Fruit fly (Drosophila melanogaster) whole organism, prepupa: Measurements from ENCODE around the gene srl.

Experiments used
- CG10669 ChIP-seq: fragments of 200-800 bp; sonication (Bioruptor generic); optimal IDR thresholded peaks from 3 replicates; lab custom pipeline; 2018; ENCODE audit warnings: missing biosample characterization, mild to moderate bottlenecking, missing genetic modification characterization, moderate library complexity
- CG16779 ChIP-seq: fragments of 200-800 bp; sonication (Bioruptor generic); optimal IDR thresholded peaks from 3 replicates; lab custom pipeline; 2017; ENCODE audit warnings: missing biosample characterization, mild to moderate bottlenecking, missing genetic modification characterization
- CG3032 ChIP-seq: fragments of 200-800 bp; optimal IDR thresholded peaks from 2 replicates; lab custom pipeline; 2019; ENCODE audit warnings: missing biosample characterization, mild to moderate bottlenecking, missing genetic modification characterization, moderate library complexity
- CG3919 ChIP-seq: fragments of 200-800 bp; sonication (Bioruptor generic); optimal IDR thresholded peaks from 3 replicates; lab custom pipeline; 2016; ENCODE audit warnings: missing biosample characterization, missing genetic modification characterization
- CG6854 ChIP-seq: fragments of 200-800 bp; sonication (Bioruptor generic); optimal IDR thresholded peaks from 2 replicates; lab custom pipeline; 2017; ENCODE audit warnings: missing biosample characterization, mild to moderate bottlenecking, missing genetic modification characterization
- Hr39 ChIP-seq: fragments of 200-800 bp; sonication (Bioruptor generic); optimal IDR thresholded peaks from 2 replicates; lab custom pipeline; 2016; ENCODE audit warnings: missing biosample characterization, missing genetic modification characterization
- Hr4 ChIP-seq: fragments of 200-800 bp; sonication (Bioruptor generic); optimal IDR thresholded peaks from 3 replicates; lab custom pipeline; 2016; ENCODE audit warnings: missing biosample characterization, missing genetic modification characterization
- OdsH ChIP-seq: fragments of 200-800 bp; sonication (Bioruptor generic); optimal IDR thresholded peaks from 3 replicates; lab custom pipeline; 2016; ENCODE audit warnings: missing biosample characterization, missing genetic modification characterization
- Sox102F ChIP-seq: fragments of 200-800 bp; sonication (Bioruptor generic); optimal IDR thresholded peaks from 2 replicates; lab custom pipeline; 2016; ENCODE audit warnings: missing biosample characterization, mild to moderate bottlenecking, missing genetic modification characterization
- acj6 ChIP-seq: fragments of 200-800 bp; sonication (Bioruptor generic); optimal IDR thresholded peaks from 3 replicates; lab custom pipeline; 2016; ENCODE audit warnings: missing biosample characterization, missing genetic modification characterization
- cyc ChIP-seq: fragments of 200-800 bp; sonication (Bioruptor generic); optimal IDR thresholded peaks from 3 replicates; lab custom pipeline; 2016; ENCODE audit warnings: missing biosample characterization, missing genetic modification characterization
- dac ChIP-seq: fragments of 200-800 bp; sonication (Bioruptor generic); optimal IDR thresholded peaks from 2 replicates; lab custom pipeline; 2017; ENCODE audit warnings: missing biosample characterization, mild to moderate bottlenecking, missing genetic modification characterization
- dsx ChIP-seq: fragments of 200-800 bp; optimal IDR thresholded peaks from 3 replicates; lab custom pipeline; 2019; ENCODE audit warnings: missing biosample characterization, mild to moderate bottlenecking, missing genetic modification characterization, moderate library complexity; ENCODE audit not compliant: poor library complexity, severe bottlenecking
- pdm3 ChIP-seq: fragments of 200-800 bp; sonication (Bioruptor generic); optimal IDR thresholded peaks from 3 replicates; lab custom pipeline; 2016; ENCODE audit warnings: missing biosample characterization, missing genetic modification characterization

- no peak for TF ChIP-seq CG16779
- TF ChIP-seq dac = no peak
- no peak for TF ChIP-seq cyc (GFP tag; lab: Kevin White, UChicago)
- TF ChIP-seq acj6 = no peak
- TF ChIP-seq pdm3 (GFP tag; lab: Kevin White, UChicago) = no peak
- TF ChIP-seq Hr39 (GFP tag; lab: Kevin White, UChicago) = no peak
- no peak for TF ChIP-seq CG6854 (GFP tag; lab: Kevin White, UChicago)
- TF ChIP-seq Sox102F (GFP tag; lab: Kevin White, UChicago) = no peak
- TF ChIP-seq CG10669 = no peak
- no peak for TF ChIP-seq CG3919 (GFP tag; lab: Kevin White, UChicago)
- no peak for TF ChIP-seq dsx (GFP tag; lab: Kevin White, UChicago)
- TF ChIP-seq Hr4 (GFP tag; lab: Kevin White, UChicago) = no peak
- no peak for TF ChIP-seq OdsH (GFP tag; lab: Kevin White, UChicago)
- no peak for TF ChIP-seq CG3032 (tag; lab: Kevin White, UChicago)
Observed at dm6 chr3R:4470695-4471046, 41.5 kb upstream of the srl start.
